Worm (Caenorhabditis elegans) whole organism, young adult: ENCODE results near the gene H41C03.3.

ENCODE experiments used
- B0035.1 ChIP-seq: sonication (generic microtip); optimal IDR thresholded peaks from 2 replicates; lab custom pipeline; 2016; ENCODE audit warnings: missing genetic modification characterization, mild to moderate bottlenecking, missing compliant biosample characterization, missing genotype, missing genetic modification reagents
- B0336.3 ChIP-seq: fragments of 200-800 bp; sonication (Bioruptor generic); IDR thresholded peaks from 2 replicates; pipeline ENCODE4 v1.3.6; 2022; ENCODE audit warnings: missing genetic modification characterization, missing compliant biosample characterization
- C06A6.2 ChIP-seq: fragments of 200-800 bp; sonication (Bioruptor generic); conservative IDR thresholded peaks from 2 replicates; pipeline ENCODE4 v1.3.6; 2022; ENCODE audit warnings: missing genetic modification characterization, missing compliant biosample characterization
- F10E7.11 ChIP-seq: sonication (generic microtip); optimal IDR thresholded peaks from 2 replicates; lab custom pipeline; 2017; ENCODE audit warnings: mild to moderate bottlenecking, missing genetic modification characterization, moderate library complexity, missing compliant biosample characterization
- F37B4.10 ChIP-seq: fragments of 200-800 bp; sonication (Bioruptor generic); IDR thresholded peaks from 2 replicates; pipeline ENCODE4 v1.3.6; 2022; ENCODE audit warnings: missing genetic modification characterization, missing compliant biosample characterization
- F57C9.4 ChIP-seq: sonication (generic microtip); optimal IDR thresholded peaks from 2 replicates; lab custom pipeline; 2017; ENCODE audit warnings: mild to moderate bottlenecking, missing genetic modification characterization, missing compliant biosample characterization
- T26A5.8 ChIP-seq: sonication (generic microtip); optimal IDR thresholded peaks from 2 replicates; lab custom pipeline; 2016; ENCODE audit warnings: missing genetic modification characterization, missing compliant biosample characterization
- Y79H2A.3 ChIP-seq: fragments of 200-800 bp; sonication (Bioruptor generic); conservative IDR thresholded peaks from 2 replicates; pipeline ENCODE4 v1.3.6; 2022; ENCODE audit warnings: missing genetic modification reagents, missing genetic modification characterization, missing compliant biosample characterization
- Y95B8A.8 ChIP-seq: fragments of 200-800 bp; sonication (Bioruptor generic); IDR thresholded peaks from 2 replicates; pipeline ENCODE4 v1.3.6; 2022; ENCODE audit warnings: missing genetic modification reagents, missing genetic modification characterization, missing compliant biosample characterization
- aptf-2 ChIP-seq: fragments of 200-800 bp; sonication (Bioruptor generic); conservative IDR thresholded peaks from 2 replicates; pipeline ENCODE4 v1.3.6; 2022; ENCODE audit warnings: missing genetic modification reagents, missing genetic modification characterization, missing compliant biosample characterization
- attf-3 ChIP-seq: fragments of 200-800 bp; sonication (Bioruptor generic); conservative IDR thresholded peaks from 2 replicates; pipeline ENCODE4 v1.3.6; 2022; ENCODE audit warnings: missing genetic modification reagents, missing genetic modification characterization, missing compliant biosample characterization
- attf-6 ChIP-seq: fragments of 200-800 bp; sonication (Bioruptor generic); IDR thresholded peaks from 2 replicates; pipeline ENCODE4 v1.3.6; 2022; ENCODE audit warnings: missing genetic modification reagents, missing genetic modification characterization, missing compliant biosample characterization
- bed-2 ChIP-seq: fragments of 200-800 bp; sonication (Bioruptor generic); IDR thresholded peaks from 2 replicates; pipeline ENCODE4 v1.3.6; 2022; ENCODE audit warnings: missing genetic modification reagents, missing genetic modification characterization, missing compliant biosample characterization
- cebp-2 ChIP-seq: fragments of 200-800 bp; sonication (Bioruptor generic); IDR thresholded peaks from 2 replicates; pipeline ENCODE4 v1.3.6; 2022; ENCODE audit warnings: missing genetic modification characterization, missing compliant biosample characterization
- ceh-27 ChIP-seq: fragments of 200-800 bp; sonication (Bioruptor generic); optimal IDR thresholded peaks from 2 replicates; lab custom pipeline; 2018; ENCODE audit warnings: mild to moderate bottlenecking, missing genetic modification characterization, moderate library complexity, missing compliant biosample characterization
- ceh-58 ChIP-seq: fragments of 200-800 bp; sonication (Bioruptor generic); IDR thresholded peaks from 2 replicates; pipeline ENCODE4 v1.3.6; 2022; ENCODE audit warnings: missing genetic modification characterization, missing compliant biosample characterization
- ceh-79 ChIP-seq: sonication (generic microtip); optimal IDR thresholded peaks from 2 replicates; lab custom pipeline; 2017; ENCODE audit warnings: mild to moderate bottlenecking, missing genetic modification characterization, missing compliant biosample characterization
- dox-1 ChIP-seq: fragments of 200-800 bp; sonication (Bioruptor generic); IDR thresholded peaks from 2 replicates; pipeline ENCODE4 v1.3.6; 2022; ENCODE audit warnings: missing genetic modification reagents, missing genetic modification characterization, missing compliant biosample characterization
- dpl-1 ChIP-seq: fragments of 150-350 bp; optimal IDR thresholded peaks from 2 replicates; lab custom pipeline; 2014; ENCODE audit warnings: missing biosample characterization, missing genetic modification reagents, missing genetic modification characterization
- egl-18 ChIP-seq: fragments of 200-800 bp; sonication (Bioruptor generic); IDR thresholded peaks from 2 replicates; pipeline ENCODE4 v1.3.6; 2022; ENCODE audit warnings: missing genetic modification reagents, missing genetic modification characterization, missing compliant biosample characterization
- egl-44 ChIP-seq: fragments of 200-800 bp; sonication (Bioruptor generic); IDR thresholded peaks from 2 replicates; pipeline ENCODE4 v1.3.6; 2022; ENCODE audit warnings: missing genetic modification reagents, missing genetic modification characterization, missing compliant biosample characterization
- hlh-12 ChIP-seq: sonication (generic microtip); optimal IDR thresholded peaks from 2 replicates; lab custom pipeline; 2016; ENCODE audit warnings: missing genetic modification characterization, missing compliant biosample characterization
- hmg-1.2 ChIP-seq: fragments of 200-800 bp; sonication (Bioruptor generic); IDR thresholded peaks from 2 replicates; pipeline ENCODE4 v1.3.6; 2022; ENCODE audit warnings: missing genetic modification reagents, missing genetic modification characterization, missing compliant biosample characterization
- hsf-1 ChIP-seq: fragments of 200-800 bp; sonication (Bioruptor generic); IDR thresholded peaks from 2 replicates; pipeline ENCODE4 v1.3.6; 2022; ENCODE audit warnings: missing genetic modification reagents, missing genetic modification characterization, missing compliant biosample characterization
- lin-35 ChIP-seq, 3 experiments: fragments of 150-350 bp in 2 of 3; sonication (generic microtip) in 1 of 3; optimal IDR thresholded peaks; 2 replicates each; lab custom pipeline; 2014 to 2018; ENCODE audit warnings: missing biosample characterization in 3 of 3, missing genetic modification characterization in 3 of 3, missing genetic modification reagents in 3 of 3
- lin-54 ChIP-seq: fragments of 200-800 bp; sonication (Bioruptor generic); optimal IDR thresholded peaks from 2 replicates; lab custom pipeline; 2018; ENCODE audit warnings: mild to moderate bottlenecking, missing genetic modification characterization, missing compliant biosample characterization
- lir-1 ChIP-seq: fragments of 200-800 bp; sonication (Bioruptor generic); conservative IDR thresholded peaks from 2 replicates; pipeline ENCODE4 v1.3.6; 2022; ENCODE audit warnings: missing genetic modification reagents, missing genetic modification characterization, missing compliant biosample characterization
- madf-3 ChIP-seq: fragments of 200-800 bp; sonication (Bioruptor generic); IDR thresholded peaks from 2 replicates; pipeline ENCODE4 v1.3.6; 2022; ENCODE audit warnings: missing genetic modification reagents, missing genetic modification characterization, missing compliant biosample characterization
- madf-6 ChIP-seq: fragments of 200-800 bp; sonication (Bioruptor generic); IDR thresholded peaks from 2 replicates; pipeline ENCODE4 v1.3.6; 2022; ENCODE audit warnings: missing genetic modification reagents, missing genetic modification characterization, missing compliant biosample characterization
- mcd-1 ChIP-seq: fragments of 200-800 bp; sonication (Bioruptor generic); IDR thresholded peaks from 2 replicates; pipeline ENCODE4 v1.3.6; 2022; ENCODE audit warnings: missing genetic modification reagents, missing genetic modification characterization, missing compliant biosample characterization
- mel-28 ChIP-seq: sonication (generic microtip); optimal IDR thresholded peaks from 2 replicates; lab custom pipeline; 2016; ENCODE audit warnings: borderline replicate concordance, mild to moderate bottlenecking, missing genetic modification characterization, missing compliant biosample characterization
- mxl-1 ChIP-seq: sonication (generic microtip); optimal IDR thresholded peaks from 2 replicates; lab custom pipeline; 2016; ENCODE audit warnings: missing genetic modification characterization, missing compliant biosample characterization
- nhr-120 ChIP-seq: fragments of 200-800 bp; sonication (Bioruptor generic); IDR thresholded peaks from 2 replicates; pipeline ENCODE4 v1.3.6; 2022; ENCODE audit warnings: missing genetic modification characterization, missing compliant biosample characterization
- nhr-179 ChIP-seq: sonication (generic microtip); optimal IDR thresholded peaks from 2 replicates; lab custom pipeline; 2016; ENCODE audit warnings: mild to moderate bottlenecking, missing genetic modification characterization, missing compliant biosample characterization
- nhr-80 ChIP-seq: sonication (generic microtip); optimal IDR thresholded peaks from 2 replicates; lab custom pipeline; 2016; ENCODE audit warnings: missing genetic modification characterization, missing compliant biosample characterization
- nhr-90 ChIP-seq: sonication (generic microtip); optimal IDR thresholded peaks from 2 replicates; lab custom pipeline; 2016; ENCODE audit warnings: missing genotype, mild to moderate bottlenecking, missing genetic modification characterization, missing compliant biosample characterization
- pha-4 ChIP-seq: fragments of 150-350 bp; sonication (generic microtip); optimal IDR thresholded peaks from 2 replicates; lab custom pipeline; 2014; ENCODE audit warnings: missing biosample characterization, missing genetic modification reagents, missing genetic modification characterization
- somi-1 ChIP-seq: fragments of 200-800 bp; sonication (Bioruptor generic); optimal IDR thresholded peaks from 2 replicates; lab custom pipeline; 2018; ENCODE audit warnings: mild to moderate bottlenecking, missing genetic modification characterization, missing compliant biosample characterization
- tbx-9 ChIP-seq: sonication (generic microtip); optimal IDR thresholded peaks from 2 replicates; lab custom pipeline; 2016; ENCODE audit warnings: borderline replicate concordance, missing genetic modification characterization, inconsistent platforms, missing compliant biosample characterization
- tlf-1 ChIP-seq: fragments of 200-800 bp; sonication (Bioruptor generic); optimal IDR thresholded peaks from 2 replicates; lab custom pipeline; 2018; ENCODE audit warnings: mild to moderate bottlenecking, missing genetic modification characterization, missing compliant biosample characterization
- unc-62 ChIP-seq: fragments of 150-350 bp; optimal IDR thresholded peaks from 2 replicates; lab custom pipeline; 2014; ENCODE audit warnings: missing biosample characterization, missing genetic modification reagents, missing genetic modification characterization
- zim-3 ChIP-seq: sonication (generic microtip); optimal IDR thresholded peaks from 2 replicates; lab custom pipeline; 2017; ENCODE audit warnings: mild to moderate bottlenecking, missing genetic modification characterization, moderate library complexity, missing compliant biosample characterization
- ztf-22 ChIP-seq: fragments of 200-800 bp; sonication (Bioruptor generic); optimal IDR thresholded peaks from 2 replicates; lab custom pipeline; 2018; ENCODE audit warnings: mild to moderate bottlenecking, missing genetic modification characterization, moderate library complexity, missing compliant biosample characterization
- ztf-28 ChIP-seq: fragments of 200-800 bp; sonication (Bioruptor generic); IDR thresholded peaks from 2 replicates; pipeline ENCODE4 v1.3.6; 2022; ENCODE audit warnings: missing genetic modification reagents, missing genetic modification characterization, missing compliant biosample characterization

The H41C03.3 gene

DNA sequence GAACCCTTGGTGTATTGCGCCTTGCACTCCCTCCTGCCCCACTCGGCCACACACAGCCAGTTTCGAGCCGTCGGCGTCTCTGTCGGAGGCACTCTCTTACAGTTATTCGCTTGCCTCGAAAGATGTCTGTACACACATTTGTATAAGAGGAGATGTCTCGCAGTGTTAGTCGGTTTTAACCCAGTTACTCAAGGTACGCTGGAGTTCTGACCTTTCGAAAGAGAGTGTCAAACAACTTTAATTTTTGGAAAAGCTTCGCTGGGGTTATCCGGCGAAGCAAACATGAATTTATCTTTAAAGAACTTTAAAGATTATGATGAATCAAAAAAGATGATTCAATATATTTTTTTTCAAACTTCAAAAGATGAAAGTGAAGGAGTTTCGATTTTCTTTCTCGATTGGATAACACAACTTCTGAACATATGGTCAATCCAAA lies 865 bp upstream of the H41C03.3 start (continued):
- peak; percentile 11 for TF ChIP-seq dpl-1 (GFP tag; lab: Kevin White, UChicago)
- peak; percentile 81 for TF ChIP-seq T26A5.8
- TF ChIP-seq dox-1: peak; percentile 99
- peak; percentile 91 for TF ChIP-seq nhr-90 (tag; lab: Kevin White, UChicago)
- peak; percentile 97 for TF ChIP-seq ceh-79 (tag; lab: Kevin White, UChicago)
- peak; percentile 81 for TF ChIP-seq nhr-80 (tag; lab: Kevin White, UChicago)
- peak; percentile 87 for TF ChIP-seq mxl-1 (tag; lab: Kevin White, UChicago)
- peak; percentile 96 for TF ChIP-seq lin-54 (GFP tag; lab: Kevin White, UChicago)
- TF ChIP-seq attf-6 (GFP tag; lab: Robert Waterston, UW): peak; percentile 100
- TF ChIP-seq hmg-1.2 (GFP tag; lab: Robert Waterston, UW): peak; percentile 95
- peak; percentile 94 for TF ChIP-seq Y79H2A.3 (GFP tag; lab: Robert Waterston, UW)
- peak; percentile 67 for TF ChIP-seq unc-62 (GFP tag; lab: Kevin White, UChicago)
- TF ChIP-seq madf-3 (GFP tag; lab: Robert Waterston, UW): peak; percentile 95
- TF ChIP-seq hsf-1 (GFP tag; lab: Robert Waterston, UW): peak; percentile 82
- peak; percentile 94 for TF ChIP-seq bed-2 (GFP tag; lab: Robert Waterston, UW)
- TF ChIP-seq F37B4.10 (GFP tag; lab: Robert Waterston, UW): peak; percentile 93; the same call in 1 of the 2 replicates
- peak; percentile 99 for TF ChIP-seq ceh-27
- peak; percentile 95 for TF ChIP-seq zim-3 (tag; lab: Kevin White, UChicago)
- peak; percentile 94 for TF ChIP-seq ztf-28
- TF ChIP-seq egl-44: peak; percentile 95
- peak; percentile 98 for TF ChIP-seq somi-1 (GFP tag; lab: Kevin White, UChicago)
- TF ChIP-seq tlf-1 (GFP tag; lab: Kevin White, UChicago): peak; percentile 99
- peak; percentile 87 for TF ChIP-seq mel-28 (tag; lab: Kevin White, UChicago)
- TF ChIP-seq madf-6: peak; percentile 94
- TF ChIP-seq aptf-2: peak; percentile 73; the same call in 1 of the 2 replicates
- TF ChIP-seq nhr-179 (tag; lab: Kevin White, UChicago): peak; percentile 78
- peak; percentile 98 for TF ChIP-seq ztf-22
- peak; percentile 99 for TF ChIP-seq C06A6.2 (GFP tag; lab: Robert Waterston, UW)
- peak; percentile 98 for TF ChIP-seq mcd-1 (GFP tag; lab: Robert Waterston, UW)
- TF ChIP-seq egl-18 (GFP tag; lab: Robert Waterston, UW): peak; percentile 95
- peak; percentile 96 for TF ChIP-seq F57C9.4 (tag; lab: Kevin White, UChicago)
- peak; percentile 88 for TF ChIP-seq F10E7.11 (tag; lab: Kevin White, UChicago)
- peak; percentile 61; the same call in 1 of the 2 replicates for TF ChIP-seq ceh-58 (GFP tag; lab: Robert Waterston, UW)
- peak; percentile 2 for TF ChIP-seq hlh-12 (tag; lab: Kevin White, UChicago)
- TF ChIP-seq lin-35 (GFP tag; optimal IDR thresholded peaks at IDR 0.05; lab: Kevin White, UChicago): peak in 2 of 3 experiments; percentile 91 to 94
- peak; percentile 100 for TF ChIP-seq B0336.3
- TF ChIP-seq lir-1 (GFP tag; lab: Robert Waterston, UW): peak; percentile 94
- TF ChIP-seq cebp-2 (GFP tag; lab: Robert Waterston, UW): peak; percentile 94
- no peak for TF ChIP-seq tbx-9
- TF ChIP-seq Y95B8A.8: peak; percentile 98
- TF ChIP-seq B0035.1 (tag; lab: Kevin White, UChicago): peak; percentile 97
- TF ChIP-seq attf-3 (GFP tag; lab: Robert Waterston, UW): peak; percentile 84
- peak; percentile 93 for TF ChIP-seq nhr-120 (GFP tag; lab: Robert Waterston, UW)
- TF ChIP-seq pha-4 (tag; lab: Kevin White, UChicago): peak; percentile 99
